Worm (Caenorhabditis elegans) whole organism, L4 larva: ENCODE measurements around the gene Y113G7B.12.
A peak's percentile ranks its signal among the peaks of the same experiment; 100 is the strongest.

Experiments used
- ZK337.2 ChIP-seq: fragments of 200-800 bp; sonication (Bioruptor generic); IDR thresholded peaks from 2 replicates; pipeline ENCODE4 v1.3.6; 2022; ENCODE audit warnings: missing genetic modification reagents, missing genetic modification characterization, missing compliant biosample characterization
- ZK546.5 ChIP-seq, 2 experiments: sonication (generic microtip); optimal IDR thresholded peaks; 2 replicates each; lab custom pipeline; 2017; ENCODE audit warnings: missing biosample characterization in 2 of 2, missing genetic modification characterization in 2 of 2
- aha-1 ChIP-seq: fragments of 150-350 bp; peaks from one replicate; lab custom pipeline; 2014; ENCODE audit warnings: missing biosample characterization, missing genetic modification characterization
- ceh-62 ChIP-seq: sonication (generic microtip); optimal IDR thresholded peaks from 2 replicates; lab custom pipeline; 2017; ENCODE audit warnings: missing biosample characterization, missing genetic modification characterization
- daf-12 ChIP-seq: fragments of 150-350 bp; optimal IDR thresholded peaks from 2 replicates; lab custom pipeline; 2014; ENCODE audit warnings: missing biosample characterization, missing genetic modification reagents, missing genetic modification characterization
- dmd-6 ChIP-seq: fragments of 200-800 bp; sonication (Bioruptor generic); IDR thresholded peaks from 2 replicates; pipeline ENCODE4 v1.3.6; 2022; ENCODE audit warnings: missing genetic modification reagents, missing genetic modification characterization, missing compliant biosample characterization
- dmd-8 ChIP-seq: fragments of 200-800 bp; sonication (Bioruptor generic); IDR thresholded peaks from 2 replicates; pipeline ENCODE4 v1.3.6; 2022; ENCODE audit warnings: missing genetic modification characterization, missing compliant biosample characterization
- dve-1 ChIP-seq: sonication (generic microtip); optimal IDR thresholded peaks from 2 replicates; lab custom pipeline; 2017; ENCODE audit warnings: antibody characterized with exemption, mild to moderate bottlenecking, missing genetic modification characterization, missing compliant biosample characterization; ENCODE audit not compliant: insufficient read depth
- fkh-10 ChIP-seq: fragments of 150-350 bp; optimal IDR thresholded peaks from 2 replicates; lab custom pipeline; 2014; ENCODE audit warnings: missing biosample characterization, missing genetic modification reagents, missing genetic modification characterization
- hif-1 ChIP-seq, 2 experiments: sonication (generic microtip); optimal IDR thresholded peaks; 2 replicates each; lab custom pipeline; 2016 to 2017; ENCODE audit warnings: missing compliant biosample characterization in 2 of 2, missing genetic modification characterization in 2 of 2, missing genetic modification reagents in 2 of 2, missing genotype in 2 of 2, mild to moderate bottlenecking in 1 of 2
- hlh-30 ChIP-seq: sonication (generic microtip); optimal IDR thresholded peaks from 2 replicates; lab custom pipeline; 2017; ENCODE audit warnings: antibody characterized with exemption, mild to moderate bottlenecking, missing genetic modification characterization, missing compliant biosample characterization; ENCODE audit not compliant: insufficient read depth
- jun-1 ChIP-seq: fragments of 150-350 bp; optimal IDR thresholded peaks from 2 replicates; lab custom pipeline; 2014; ENCODE audit warnings: missing biosample characterization, missing genetic modification reagents, missing genetic modification characterization
- lin-29 ChIP-seq: fragments of 200-800 bp; sonication (Bioruptor generic); IDR thresholded peaks from 2 replicates; pipeline ENCODE4 v1.3.6; 2022; ENCODE audit warnings: missing genetic modification reagents, missing genetic modification characterization, missing compliant biosample characterization
- lir-3 ChIP-seq: sonication (generic microtip); optimal IDR thresholded peaks from 2 replicates; lab custom pipeline; 2016; ENCODE audit warnings: mild to moderate bottlenecking, missing genetic modification characterization, missing compliant biosample characterization
- mdl-1 ChIP-seq, 2 experiments: fragments of 150-350 bp in 1 of 2; sonication (generic microtip) in 1 of 2; optimal IDR thresholded peaks; 2 replicates each; lab custom pipeline; 2014 to 2017; ENCODE audit warnings: missing biosample characterization in 2 of 2, missing genetic modification characterization in 2 of 2
- mep-1 ChIP-seq: fragments of 150-350 bp; sonication (generic microtip); optimal IDR thresholded peaks from 3 replicates; lab custom pipeline; 2014; ENCODE audit warnings: missing biosample characterization, missing genetic modification characterization
- mes-2 ChIP-seq: sonication (generic microtip); optimal IDR thresholded peaks from 2 replicates; lab custom pipeline; 2016; ENCODE audit warnings: missing genotype, mild to moderate bottlenecking, missing genetic modification characterization, missing compliant biosample characterization; ENCODE audit not compliant: poor library complexity, severe bottlenecking
- nhr-10 ChIP-seq: fragments of 150-350 bp; optimal IDR thresholded peaks from 2 replicates; lab custom pipeline; 2014; ENCODE audit warnings: missing biosample characterization, missing genetic modification characterization
- nhr-102 ChIP-seq: sonication (generic microtip); optimal IDR thresholded peaks from 2 replicates; lab custom pipeline; 2016; ENCODE audit warnings: mild to moderate bottlenecking, missing genetic modification characterization, moderate library complexity, missing compliant biosample characterization
- nhr-25 ChIP-seq: sonication (generic microtip); optimal IDR thresholded peaks from 2 replicates; lab custom pipeline; 2017; ENCODE audit warnings: missing genetic modification characterization, mild to moderate bottlenecking, missing compliant biosample characterization, antibody characterized with exemption, moderate library complexity, borderline replicate concordance; ENCODE audit not compliant: insufficient read depth
- nhr-42 ChIP-seq: fragments of 200-800 bp; sonication (Bioruptor generic); IDR thresholded peaks from 2 replicates; pipeline ENCODE4 v1.3.6; 2022; ENCODE audit warnings: missing genetic modification characterization, missing compliant biosample characterization
- nhr-48 ChIP-seq: sonication (generic microtip); optimal IDR thresholded peaks from 2 replicates; lab custom pipeline; 2016; ENCODE audit warnings: mild to moderate bottlenecking, missing genetic modification characterization, missing compliant biosample characterization
- nhr-6 ChIP-seq: fragments of 150-350 bp; optimal IDR thresholded peaks from 2 replicates; lab custom pipeline; 2014; ENCODE audit warnings: missing biosample characterization, missing genetic modification characterization
- nhr-76 ChIP-seq: fragments of 150-350 bp; optimal IDR thresholded peaks from 2 replicates; lab custom pipeline; 2014; ENCODE audit warnings: missing biosample characterization, missing genetic modification characterization
- pqm-1 ChIP-seq: sonication (generic microtip); optimal IDR thresholded peaks from 2 replicates; lab custom pipeline; 2017; ENCODE audit warnings: missing biosample characterization, missing genetic modification characterization
- saeg-2 ChIP-seq: fragments of 200-800 bp; sonication (Bioruptor generic); IDR thresholded peaks from 2 replicates; pipeline ENCODE4 v1.3.6; 2022; ENCODE audit warnings: missing genetic modification reagents, missing genetic modification characterization, missing compliant biosample characterization
- snpc-1.2 ChIP-seq: fragments of 200-800 bp; sonication (Bioruptor generic); IDR thresholded peaks from 2 replicates; pipeline ENCODE4 v1.3.6; 2022; ENCODE audit warnings: missing genetic modification reagents, missing genetic modification characterization, missing compliant biosample characterization
- unc-39 ChIP-seq: sonication (generic microtip); optimal IDR thresholded peaks from 2 replicates; lab custom pipeline; 2017; ENCODE audit warnings: missing biosample characterization, missing genetic modification characterization
- unc-62 ChIP-seq, 3 experiments: fragments of 150-350 bp in 1 of 3; sonication (generic microtip); optimal IDR thresholded peaks in 2 of 3; peaks in 1 of 3; 1 replicate in 1 of 3; 2 replicates in 2 of 3; lab custom pipeline; 2014 to 2017; ENCODE audit warnings: missing biosample characterization in 3 of 3, missing genetic modification characterization in 3 of 3, missing genetic modification reagents in 3 of 3, missing genotype in 1 of 3
- ztf-11 ChIP-seq: fragments of 150-350 bp; optimal IDR thresholded peaks from 2 replicates; lab custom pipeline; 2014; ENCODE audit warnings: missing biosample characterization, missing genetic modification characterization

Y113G7B.12 gene

DNA sequence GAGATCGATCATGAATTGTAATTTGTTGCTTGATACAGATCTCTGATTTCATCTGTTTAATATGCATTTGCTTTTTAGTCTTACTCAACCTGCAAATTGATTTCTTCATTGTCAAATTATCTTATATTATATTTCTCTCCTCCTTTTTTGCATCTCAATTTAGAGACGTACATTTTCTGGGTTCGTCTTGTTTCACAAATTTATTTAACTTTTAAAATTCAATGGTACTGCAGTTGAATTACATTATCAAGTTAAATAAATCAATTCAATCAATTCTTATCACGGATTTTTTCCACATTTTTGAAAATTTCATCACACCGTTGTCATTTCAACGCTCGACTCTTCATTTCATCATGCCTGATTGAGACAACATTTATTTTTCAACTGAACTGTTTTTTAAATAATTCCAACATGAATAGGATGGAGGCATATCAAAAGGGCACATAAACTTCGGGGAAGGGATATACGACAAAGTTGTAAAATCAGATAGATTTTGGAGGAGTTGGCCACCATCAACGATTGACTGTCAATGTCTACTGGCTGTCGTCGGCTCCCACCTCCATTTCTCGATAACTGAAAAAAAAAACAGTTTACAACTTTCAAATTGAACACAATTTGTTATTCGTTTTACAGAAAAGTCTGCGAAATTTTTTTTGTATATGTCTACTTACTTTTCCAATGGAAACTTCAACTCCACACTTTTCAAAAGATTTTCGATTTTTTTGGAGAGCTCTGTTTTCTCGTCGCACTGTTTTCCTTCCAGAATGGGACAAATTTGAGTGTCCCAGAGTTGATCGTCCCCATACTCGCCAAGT lies 50.0 kb downstream of the Y113G7B.12 start (continued):
- TF ChIP-seq unc-39 (tag; lab: Kevin White, UChicago) (no peak), nhr-76 (no peak), hlh-30 (tag; lab: Kevin White, UChicago) (no peak), nhr-10 (tag; lab: Kevin White, UChicago) (no peak), ztf-11 (tag; lab: Kevin White, UChicago) (no peak), pqm-1 (no peak), saeg-2 (GFP tag; lab: Robert Waterston, UW) (no peak; the same call in 1 of the 2 replicates), mdl-1 (tag; optimal IDR thresholded peaks at IDR 0.05; lab: Kevin White, UChicago) (no peak), mes-2 (peak; percentile 56), nhr-25 (no peak)

DNA sequence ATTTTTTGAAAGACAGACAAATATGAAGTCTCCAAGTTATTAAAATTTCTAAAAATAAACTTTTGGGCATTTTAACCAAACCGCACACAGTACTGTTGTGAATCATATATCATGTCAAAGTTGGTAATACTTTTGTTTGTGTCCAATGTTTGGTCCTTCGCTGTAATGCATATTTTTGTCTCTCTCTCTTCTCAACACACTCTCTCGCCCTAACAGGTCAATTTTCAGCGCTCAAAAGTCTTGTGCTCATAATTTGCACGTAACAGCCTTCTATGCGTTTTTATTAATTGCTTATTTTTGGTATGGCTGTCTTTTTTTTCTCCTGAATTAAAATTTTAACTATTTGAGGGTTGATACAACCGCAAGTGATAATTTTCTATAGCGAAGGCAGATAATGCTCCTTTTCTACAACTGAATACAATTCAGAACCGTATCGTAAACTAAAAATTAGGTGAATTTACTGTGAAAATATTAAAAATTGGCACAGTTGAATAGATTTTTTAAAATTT lies 50.6 kb downstream of the Y113G7B.12 start:
- TF ChIP-seq mep-1 (tag; lab: Kevin White, UChicago): no peak
- peak; percentile 11 for TF ChIP-seq jun-1 (tag; lab: Kevin White, UChicago)
- TF ChIP-seq unc-62 (GFP tag; optimal IDR thresholded peaks at IDR 0.05 in 1 of 2; lab: Kevin White, UChicago): peak in 1 of 2 experiments; percentile 56
- no peak for TF ChIP-seq unc-62 (tag; optimal IDR thresholded peaks at IDR 0.05; lab: Kevin White, UChicago)
- TF ChIP-seq nhr-25: no peak
- TF ChIP-seq nhr-102 (tag; lab: Kevin White, UChicago): peak; percentile 33
- 0 out of 2 replicates have a peak, but pooled peaks have one; percentile 14 for TF ChIP-seq dmd-8
- no peak for TF ChIP-seq ZK546.5 (tag; optimal IDR thresholded peaks at IDR 0.05; lab: Kevin White, UChicago)
- no peak for TF ChIP-seq daf-12
- TF ChIP-seq nhr-6: no peak
- TF ChIP-seq ceh-62: no peak
- 0 out of 2 replicates have a peak, but pooled peaks have one; percentile 40 for TF ChIP-seq nhr-42
- TF ChIP-seq lin-29 (GFP tag; lab: Robert Waterston, UW): no peak
- TF ChIP-seq nhr-48 (tag; lab: Kevin White, UChicago): peak; percentile 44
- peak; percentile 79 for TF ChIP-seq aha-1 (tag; lab: Kevin White, UChicago)
- no peak for TF ChIP-seq snpc-1.2 (GFP tag; lab: Robert Waterston, UW)
- peak in 1 of 2 experiments; percentile 76 for TF ChIP-seq hif-1 (tag; optimal IDR thresholded peaks at IDR 0.05; lab: Kevin White, UChicago)
- TF ChIP-seq ZK337.2 (GFP tag; lab: Robert Waterston, UW): no peak
- TF ChIP-seq unc-39 (tag; lab: Kevin White, UChicago): no peak
- no peak for TF ChIP-seq dmd-6 (GFP tag; lab: Robert Waterston, UW)
- TF ChIP-seq dve-1 (tag; lab: Kevin White, UChicago): no peak
- TF ChIP-seq fkh-10 (GFP tag; lab: Kevin White, UChicago): no peak
- TF ChIP-seq lir-3 (tag; lab: Kevin White, UChicago): no peak
- TF ChIP-seq, all 104 proteins: peak for 8
